Fruit fly (Drosophila melanogaster): ENCODE data around the gene c11.1.

c11.1 gene

dm6 chrX:9282783-9283289 is at the start of gene c11.1:
TSS of gene c11.1 (minus strand) at chrX:9283117.
- TF ChIP-seq CG8478 (optimal IDR thresholded peaks at IDR 0.05) = no peak
- TF ChIP-seq CTCF (optimal IDR thresholded peaks at IDR 0.05) = peak; percentile 58 to 69

DNA sequence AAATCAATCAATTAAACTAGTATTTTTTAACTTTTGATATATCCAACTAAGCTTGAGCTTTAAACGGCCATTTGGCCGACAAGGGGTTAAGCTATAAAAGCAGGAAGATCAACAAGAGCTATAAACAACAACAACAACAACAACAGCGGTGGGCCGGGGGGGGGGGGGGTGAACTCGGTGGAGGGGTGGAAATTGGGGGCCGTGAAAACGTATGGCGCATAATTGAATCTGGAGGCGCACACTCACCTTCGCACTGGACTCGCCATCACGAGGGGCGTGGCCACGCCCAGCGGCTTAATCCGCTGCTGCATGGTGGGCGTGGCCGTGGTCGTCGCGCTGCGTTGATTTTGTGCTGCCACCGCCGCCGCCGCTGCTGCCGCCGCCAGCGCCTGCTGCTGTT is 49.3 kb upstream of the c11.1 start:
- TF ChIP-seq CG8478 (optimal IDR thresholded peaks at IDR 0.05) = no peak
- no peak for TF ChIP-seq CTCF (optimal IDR thresholded peaks at IDR 0.05)

dm6 chrX:9330387-9330786 is 47.5 kb upstream of the c11.1 start, which contains the start of gene CG34450:
TSS of gene CG34450 (minus strand) at chrX:9330487.
- TF ChIP-seq CTCF (optimal IDR thresholded peaks at IDR 0.05) (no peak), CG8478 (optimal IDR thresholded peaks at IDR 0.05) (no peak)

- TF ChIP-seq CG8478 (optimal IDR thresholded peaks at IDR 0.05) = no peak
- peak; percentile 35 to 54 for TF ChIP-seq CTCF (optimal IDR thresholded peaks at IDR 0.05)
Observed at dm6 chrX:9319140-9319539, 36.2 kb upstream of the c11.1 start, which contains the start of the genes c12.1 and c12.2. TSS of gene c12.1 (minus strand) at chrX:9319223. TSS of gene c12.2 (plus strand) at chrX:9319359.

- TF ChIP-seq CTCF (optimal IDR thresholded peaks at IDR 0.05) = no peak
- TF ChIP-seq CG8478 (optimal IDR thresholded peaks at IDR 0.05) = no peak
Observed at dm6 chrX:9317100-9317499, 34.2 kb upstream of the c11.1 start.

DNA sequence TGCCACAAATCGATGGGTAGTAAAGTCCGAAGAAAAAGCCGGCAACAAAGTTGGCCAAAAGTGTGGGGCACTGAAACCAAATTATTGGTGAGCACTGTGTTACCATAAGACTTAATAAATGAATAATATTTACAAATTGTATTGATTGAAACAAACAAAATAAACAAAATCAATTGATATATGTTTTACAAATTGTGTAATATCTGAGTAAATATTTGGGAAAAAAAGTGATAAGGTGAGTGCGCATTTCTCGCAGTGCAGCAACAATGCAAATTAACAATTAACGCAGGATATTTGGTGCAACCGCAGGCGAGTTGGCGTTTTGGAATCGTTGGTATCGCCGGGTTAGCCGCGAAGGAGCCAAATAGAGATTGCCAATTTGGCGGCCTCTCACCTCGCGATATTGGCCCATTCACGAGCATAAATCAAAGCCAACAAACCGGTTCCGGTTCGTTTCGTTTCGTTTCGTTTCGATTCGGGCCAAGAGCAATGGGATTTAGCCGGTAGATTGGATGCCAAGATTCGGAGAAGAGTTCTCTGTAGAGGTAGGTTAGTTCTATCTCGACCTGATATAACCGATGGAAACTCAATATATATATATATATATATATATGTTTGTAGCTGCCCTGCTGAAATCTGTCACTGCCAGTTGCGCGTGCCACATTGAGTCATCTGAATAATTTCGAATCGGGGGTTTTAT is 27.2 kb upstream of the c11.1 start:
- TF ChIP-seq CTCF (optimal IDR thresholded peaks at IDR 0.05) = no peak
- no peak for TF ChIP-seq CG8478 (optimal IDR thresholded peaks at IDR 0.05)

dm6 chrX:9305735-9306134 is 22.8 kb upstream of the c11.1 start:
- TF ChIP-seq CTCF (optimal IDR thresholded peaks at IDR 0.05) = no peak
- TF ChIP-seq CG8478 (optimal IDR thresholded peaks at IDR 0.05) = no peak

- TF ChIP-seq CTCF (optimal IDR thresholded peaks at IDR 0.05) = no peak
- TF ChIP-seq CG8478 (optimal IDR thresholded peaks at IDR 0.05) = no peak
Observed at dm6 chrX:9297661-9298433, 14.9 kb upstream of the c11.1 start.

DNA sequence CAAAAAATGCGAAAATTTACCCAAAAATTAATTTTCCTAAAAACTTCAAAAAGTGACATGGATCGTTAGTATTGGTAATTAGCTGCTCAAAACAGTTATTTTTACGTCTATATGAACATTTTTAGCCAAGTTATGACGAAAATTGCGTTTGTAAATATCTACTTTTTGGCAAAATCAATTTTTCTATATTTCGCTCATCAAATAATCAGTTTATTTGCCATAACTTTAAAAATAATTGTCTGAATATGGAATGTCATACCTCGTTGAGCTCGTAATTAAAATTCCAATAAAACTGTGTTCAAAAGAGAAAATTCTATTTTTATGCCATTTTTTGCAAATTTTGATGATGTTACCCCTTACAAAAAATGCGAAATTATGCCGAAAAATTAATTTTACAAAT is 13.6 kb upstream of the c11.1 start:
- no peak for TF ChIP-seq CTCF (optimal IDR thresholded peaks at IDR 0.05)
- TF ChIP-seq CG8478 (optimal IDR thresholded peaks at IDR 0.05) = no peak

DNA sequence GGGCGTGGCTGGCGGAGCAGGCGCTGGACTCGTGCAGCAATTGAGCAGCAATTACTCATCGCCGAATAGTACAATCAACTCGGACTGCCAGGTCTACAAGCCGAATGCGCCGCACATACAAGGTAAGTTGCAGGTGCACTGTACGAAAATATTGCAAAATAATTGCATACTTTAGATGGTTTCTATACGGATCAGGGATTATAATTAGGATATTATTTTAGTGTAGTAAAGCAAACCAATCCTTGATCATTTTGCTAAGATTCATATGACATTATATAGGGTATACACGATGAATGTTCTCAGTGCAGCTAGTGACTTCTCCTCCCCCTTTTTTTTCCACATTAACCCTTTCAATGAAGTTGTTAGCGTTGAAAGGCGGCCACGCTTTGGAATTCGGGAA is 12.6 kb upstream of the c11.1 start:
- TF ChIP-seq CG8478 (optimal IDR thresholded peaks at IDR 0.05) = no peak
- no peak for TF ChIP-seq CTCF (optimal IDR thresholded peaks at IDR 0.05)

- no peak for TF ChIP-seq CTCF (optimal IDR thresholded peaks at IDR 0.05)
- TF ChIP-seq CG8478 (optimal IDR thresholded peaks at IDR 0.05) = no peak
Observed at dm6 chrX:9291270-9291669, 8.4 kb upstream of the c11.1 start.

DNA sequence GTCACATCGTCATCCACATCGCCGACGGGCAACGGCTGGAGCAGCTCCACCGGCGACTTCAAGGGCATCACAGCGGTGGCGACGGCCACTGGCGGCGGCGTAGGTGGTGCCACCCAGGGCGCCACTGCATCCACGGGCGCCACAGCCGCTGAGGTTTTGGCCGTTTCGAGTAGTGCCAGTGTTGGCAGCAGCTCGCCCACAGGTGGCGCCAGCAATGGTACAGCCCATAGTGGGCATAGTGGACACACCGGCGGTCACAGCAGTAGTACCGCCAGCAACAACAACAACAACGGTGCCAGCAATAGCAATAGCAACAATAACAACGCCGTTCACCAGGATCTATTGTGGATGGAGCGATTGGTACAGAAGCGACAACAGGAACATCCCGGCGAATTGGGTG is 3.5 kb upstream of the c11.1 start:
- TF ChIP-seq CTCF (optimal IDR thresholded peaks at IDR 0.05) = peak; percentile 78 to 85
- TF ChIP-seq CG8478 (optimal IDR thresholded peaks at IDR 0.05) = no peak

DNA sequence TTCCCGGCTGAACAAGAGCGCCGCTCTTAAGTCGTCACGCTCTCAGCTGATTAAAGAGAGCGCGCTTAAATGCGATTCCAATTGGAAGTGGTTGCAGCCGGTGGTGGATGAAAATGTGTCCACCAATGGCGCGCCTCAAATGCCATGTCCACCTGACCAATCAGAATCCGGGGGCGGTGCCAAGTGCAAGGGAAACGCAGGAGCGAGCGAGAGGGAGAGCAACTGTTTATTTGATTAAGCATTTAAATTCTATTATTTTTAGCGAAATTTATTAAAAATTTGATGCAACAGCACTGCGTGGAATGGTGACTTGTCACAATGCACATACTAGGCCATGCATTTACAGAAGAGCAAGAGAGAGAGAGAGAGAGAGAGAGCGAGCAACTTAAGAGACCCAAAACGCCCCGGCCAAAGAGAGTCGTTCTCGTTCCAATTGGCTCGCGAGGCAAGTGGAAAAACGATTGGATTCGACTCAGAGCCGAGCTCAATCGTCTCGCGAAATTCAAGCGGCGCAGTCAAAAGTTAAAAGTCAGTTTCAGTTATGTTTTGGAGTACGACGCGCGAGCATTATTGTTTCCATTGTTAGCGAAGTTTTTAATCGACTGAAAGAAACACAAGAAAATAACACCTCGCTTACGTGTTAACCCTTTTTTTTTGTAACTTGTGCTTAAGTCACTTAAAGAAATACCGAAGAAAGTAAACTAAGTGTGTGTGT is 1.3 kb upstream of the c11.1 start, which contains the start of gene lz:
Gene lz, plus strand, starts transcription at position 626 of the 715 bp plus-strand sequence.
- TF ChIP-seq CG8478 (optimal IDR thresholded peaks at IDR 0.05) = no peak
- TF ChIP-seq CTCF (optimal IDR thresholded peaks at IDR 0.05) = no peak

dm6 chrX:9281998-9282644 is 796 bp downstream of the c11.1 start:
- TF ChIP-seq CTCF (optimal IDR thresholded peaks at IDR 0.05) = no peak
- no peak for TF ChIP-seq CG8478 (optimal IDR thresholded peaks at IDR 0.05)
